Fruit fly (Drosophila melanogaster): Measurements from ENCODE around the gene CG17982.

dm6 chrX:8107936-8108335 lies 35.7 kb downstream of the CG17982 start:
- TF ChIP-seq CG8301 (tag; optimal IDR thresholded peaks at IDR 0.05) (no peak), CG12605 (GFP tag; IDR thresholded peaks at IDR 0.05) (no peak), CG14655 (GFP tag; optimal IDR thresholded peaks at IDR 0.05) (no peak), CG10348 (GFP tag; IDR thresholded peaks at IDR 0.05) (no peak), CG34367 (tag; optimal IDR thresholded peaks at IDR 0.05) (no peak), Pif1B (GFP tag; optimal IDR thresholded peaks at IDR 0.05) (no peak), Snoo (tag; optimal IDR thresholded peaks at IDR 0.05) (no peak), EcR (GFP tag; optimal IDR thresholded peaks at IDR 0.05) (no peak), CG8159 (tag; optimal IDR thresholded peaks at IDR 0.05) (no peak), gl (tag; optimal IDR thresholded peaks at IDR 0.05) (no peak), Ets98B (GFP tag; IDR thresholded peaks at IDR 0.05) (no peak), CG17806 (tag; optimal IDR thresholded peaks at IDR 0.05) (no peak), CG13204 (GFP tag; optimal IDR thresholded peaks at IDR 0.05) (no peak)

Data from whole organism, pupa.